Fruit fly (Drosophila melanogaster) whole organism, wandering third instar larva: Measurements from ENCODE around the gene Rox8.

Source experiments
- CG9705 ChIP-seq: fragments of 200-800 bp; sonication (Bioruptor generic); optimal IDR thresholded peaks from 2 replicates; lab custom pipeline; 2018; ENCODE audit warnings: missing biosample characterization, mild to moderate bottlenecking, missing genetic modification characterization
- CrebA ChIP-seq: fragments of 200-800 bp; sonication (Bioruptor generic); optimal IDR thresholded peaks from 2 replicates; lab custom pipeline; 2016; ENCODE audit warnings: missing biosample characterization, mild to moderate bottlenecking, missing genetic modification characterization, borderline replicate concordance
- Dfd ChIP-seq: fragments of >200 bp; optimal IDR thresholded peaks from 2 replicates; lab custom pipeline; 2017; ENCODE audit warnings: missing biosample characterization, missing genetic modification characterization
- Dif ChIP-seq: fragments of 200-275, 200-300 bp; sonication (Bioruptor generic); optimal IDR thresholded peaks from 2 replicates; lab custom pipeline; 2018; ENCODE audit warnings: missing biosample characterization, missing genetic modification characterization; ENCODE audit not compliant: partially characterized antibody
- GATAd ChIP-seq: sonication (Bioruptor generic); optimal IDR thresholded peaks from 2 replicates; lab custom pipeline; 2016; ENCODE audit warnings: missing biosample characterization, missing genetic modification characterization
- HLH106 ChIP-seq: fragments of 200-800 bp; optimal IDR thresholded peaks from 3 replicates; lab custom pipeline; 2019; ENCODE audit warnings: missing biosample characterization, mild to moderate bottlenecking, missing genetic modification characterization, moderate library complexity
- Hnf4 ChIP-seq: fragments of 200-800 bp; sonication (Bioruptor generic); optimal IDR thresholded peaks from 2 replicates; lab custom pipeline; 2016; ENCODE audit warnings: missing biosample characterization, mild to moderate bottlenecking, missing genetic modification characterization
- Hr78 ChIP-seq: fragments of >200 bp; optimal IDR thresholded peaks from 2 replicates; lab custom pipeline; 2017; ENCODE audit warnings: missing biosample characterization, missing genetic modification characterization
- Hr83 ChIP-seq: fragments of 200-300 bp; sonication (Bioruptor generic); optimal IDR thresholded peaks from 2 replicates; lab custom pipeline; 2016; ENCODE audit warnings: missing biosample characterization, mild to moderate bottlenecking, missing genetic modification characterization, moderate library complexity; ENCODE audit not compliant: poor library complexity, severe bottlenecking
- Jra ChIP-seq: sonication (Bioruptor generic); optimal IDR thresholded peaks from 2 replicates; lab custom pipeline; 2016; ENCODE audit warnings: missing biosample characterization, missing genetic modification characterization
- Mio ChIP-seq: sonication (Bioruptor generic); optimal IDR thresholded peaks from 2 replicates; lab custom pipeline; 2016; ENCODE audit warnings: missing biosample characterization, missing genetic modification characterization
- Myc ChIP-seq: fragments of >200 bp; optimal IDR thresholded peaks from 2 replicates; lab custom pipeline; 2017
- N ChIP-seq: fragments of >200 bp; optimal IDR thresholded peaks from 2 replicates; lab custom pipeline; 2018; ENCODE audit warnings: missing biosample characterization, missing external identifiers, missing genetic modification characterization
- OdsH ChIP-seq: fragments of 200-800 bp; sonication (Bioruptor generic); optimal IDR thresholded peaks from 2 replicates; lab custom pipeline; 2016; ENCODE audit warnings: missing biosample characterization, mild to moderate bottlenecking, missing genetic modification characterization
- Rel ChIP-seq, 2 experiments: fragments of 200-800 bp; sonication (Bioruptor generic) in 1 of 2; optimal IDR thresholded peaks; 2 replicates in 1 of 2; 3 replicates in 1 of 2; lab custom pipeline; 2016 to 2019; ENCODE audit warnings: mild to moderate bottlenecking in 2 of 2, missing biosample characterization in 2 of 2, missing genetic modification characterization in 2 of 2, moderate library complexity in 1 of 2
- Sp1 ChIP-seq: fragments of 200-800 bp; sonication (Bioruptor generic); optimal IDR thresholded peaks from 3 replicates; lab custom pipeline; 2019; ENCODE audit warnings: missing biosample characterization, mild to moderate bottlenecking, missing genetic modification characterization, moderate library complexity
- Vsx2 ChIP-seq: fragments of 200-300, 225-300 bp; sonication (Bioruptor generic); optimal IDR thresholded peaks from 2 replicates; lab custom pipeline; 2018; ENCODE audit warnings: missing biosample characterization, missing genetic modification characterization; ENCODE audit not compliant: partially characterized antibody
- br ChIP-seq: fragments of 200-800 bp; sonication (Bioruptor generic); optimal IDR thresholded peaks from 2 replicates; lab custom pipeline; 2016; ENCODE audit warnings: missing biosample characterization, missing genetic modification characterization
- brk ChIP-seq: fragments of 200-800 bp; sonication (Bioruptor generic); optimal IDR thresholded peaks from 2 replicates; lab custom pipeline; 2016; ENCODE audit warnings: missing biosample characterization, mild to moderate bottlenecking, missing genetic modification characterization
- dmrt93B ChIP-seq: fragments of 200-800 bp; sonication (Bioruptor generic); optimal IDR thresholded peaks from 2 replicates; lab custom pipeline; 2018; ENCODE audit warnings: missing biosample characterization, mild to moderate bottlenecking, missing genetic modification characterization
- dsf ChIP-seq: sonication (Bioruptor generic); optimal IDR thresholded peaks from 2 replicates; lab custom pipeline; 2016; ENCODE audit warnings: missing biosample characterization, missing genetic modification characterization, borderline replicate concordance
- ey ChIP-seq: fragments of 200-800 bp; sonication (Bioruptor generic); optimal IDR thresholded peaks from 2 replicates; lab custom pipeline; 2016; ENCODE audit warnings: missing biosample characterization, missing genetic modification characterization
- foxo ChIP-seq, 2 experiments: fragments of 200-800 bp; sonication (Bioruptor generic); optimal IDR thresholded peaks; 2 replicates in 1 of 2; 3 replicates in 1 of 2; lab custom pipeline; 2016 to 2017; ENCODE audit warnings: missing biosample characterization in 2 of 2, missing genetic modification characterization in 2 of 2
- fru ChIP-seq: fragments of 200-800 bp; sonication (Bioruptor generic); optimal IDR thresholded peaks from 3 replicates; lab custom pipeline; 2016; ENCODE audit warnings: missing biosample characterization, mild to moderate bottlenecking, missing genetic modification characterization
- h ChIP-seq: fragments of 200-800 bp; sonication (Bioruptor generic); optimal IDR thresholded peaks from 3 replicates; lab custom pipeline; 2016; ENCODE audit warnings: missing biosample characterization, mild to moderate bottlenecking, missing genetic modification characterization
- jim ChIP-seq: fragments of 175-275, 200-325 bp; sonication (Bioruptor generic); optimal IDR thresholded peaks from 2 replicates; lab custom pipeline; 2016; ENCODE audit warnings: missing biosample characterization, mild to moderate bottlenecking, missing genetic modification characterization
- lola ChIP-seq: fragments of >200 bp; optimal IDR thresholded peaks from 2 replicates; lab custom pipeline; 2017; ENCODE audit warnings: missing biosample characterization, missing genetic modification characterization
- pan ChIP-seq: fragments of >200 bp; optimal IDR thresholded peaks from 2 replicates; lab custom pipeline; 2017
- sage ChIP-seq: fragments of 200-800 bp; sonication (Bioruptor generic); optimal IDR thresholded peaks from 2 replicates; lab custom pipeline; 2016; ENCODE audit warnings: missing biosample characterization, mild to moderate bottlenecking, missing genetic modification characterization
- sv ChIP-seq: fragments of 200-800 bp; sonication (Bioruptor generic); optimal IDR thresholded peaks from 3 replicates; lab custom pipeline; 2016; ENCODE audit warnings: missing biosample characterization, missing genetic modification characterization
- usp ChIP-seq: fragments of >200 bp; optimal IDR thresholded peaks from 2 replicates; lab custom pipeline; 2017; ENCODE audit warnings: missing biosample characterization, missing genetic modification characterization
- woc ChIP-seq: sonication (Bioruptor generic); optimal IDR thresholded peaks from 2 replicates; lab custom pipeline; 2016; ENCODE audit warnings: missing biosample characterization, mild to moderate bottlenecking, missing genetic modification characterization

Gene Rox8

dm6 chr3R:24068830-24069229 lies 20.8 kb upstream of the Rox8 start:
- TF ChIP-seq Myc (lab: Kevin White, UChicago) (no peak), Dif (GFP tag; lab: Kevin White, UChicago) (no peak), pan (lab: Kevin White, UChicago) (no peak), Hnf4 (GFP tag; lab: Kevin White, UChicago) (no peak)

dm6 chr3R:24065718-24066117 lies 17.7 kb upstream of the Rox8 start:
- no peak for TF ChIP-seq dmrt93B (GFP tag; lab: Kevin White, UChicago)

- TF ChIP-seq sv (GFP tag; lab: Kevin White, UChicago), result peak; percentile 0
- peak; percentile 47 for TF ChIP-seq HLH106
- peak; percentile 63 for TF ChIP-seq Jra (GFP tag; lab: Kevin White, UChicago)
- peak; percentile 35 for TF ChIP-seq OdsH (GFP tag; lab: Kevin White, UChicago)
- peak; percentile 96 for TF ChIP-seq Hr83
- TF ChIP-seq h (GFP tag; lab: Kevin White, UChicago), result no peak
- peak; percentile 62 for TF ChIP-seq jim (GFP tag; lab: Kevin White, UChicago)
- TF ChIP-seq CG9705 (GFP tag; lab: Kevin White, UChicago), result peak; percentile 49
- peak; percentile 14 for TF ChIP-seq ey (GFP tag; lab: Kevin White, UChicago)
- no peak for TF ChIP-seq fru (GFP tag; lab: Kevin White, UChicago)
- peak; percentile 36 for TF ChIP-seq woc (GFP tag; lab: Kevin White, UChicago)
- TF ChIP-seq, all 38 proteins: peak for 9
Observed at dm6 chr3R:24058041-24058440, 10.0 kb upstream of the Rox8 start, which contains the start of gene SMC1. TSS of gene SMC1 (plus strand) at chr3R:24058287.

dm6 chr3R:24057188-24057587 lies 9.1 kb upstream of the Rox8 start, which contains the start of gene Hsp68:
TSS of gene Hsp68 (minus strand) at chr3R:24057310.
- TF ChIP-seq GATAd (no peak), Sp1 (peak; percentile 24), N (GFP tag; lab: Kevin White, UChicago) (no peak), ey (GFP tag; lab: Kevin White, UChicago) (no peak), Rel (GFP tag; optimal IDR thresholded peaks at IDR 0.05; lab: Kevin White, UChicago) (no peak), Rel (tag; optimal IDR thresholded peaks at IDR 0.05; lab: Kevin White, UChicago) (peak; percentile 60), Mio (GFP tag; lab: Kevin White, UChicago) (no peak), HLH106 (no peak), sv (GFP tag; lab: Kevin White, UChicago) (no peak), OdsH (GFP tag; lab: Kevin White, UChicago) (no peak), dsf (no peak), foxo (GFP tag; optimal IDR thresholded peaks at IDR 0.05; lab: Kevin White, UChicago) (no peak), Vsx2 (no peak), Hr78 (GFP tag; lab: Kevin White, UChicago) (no peak), br (GFP tag; lab: Kevin White, UChicago) (no peak), CG9705 (GFP tag; lab: Kevin White, UChicago) (no peak), woc (GFP tag; lab: Kevin White, UChicago) (no peak), jim (GFP tag; lab: Kevin White, UChicago) (no peak), Myc (lab: Kevin White, UChicago) (peak; percentile 17), usp (GFP tag; lab: Kevin White, UChicago) (no peak), lola (no peak), Dif (GFP tag; lab: Kevin White, UChicago) (no peak), fru (GFP tag; lab: Kevin White, UChicago) (no peak), sage (GFP tag; lab: Kevin White, UChicago) (no peak), Dfd (GFP tag; lab: Kevin White, UChicago) (no peak), CrebA (GFP tag; lab: Kevin White, UChicago) (no peak), brk (no peak)
- TF ChIP-seq, all 38 proteins: peak for 3

dm6 chr3R:24054227-24054626 lies 6.2 kb upstream of the Rox8 start, which contains the start of gene CG6000:
TSS of gene CG6000 (plus strand) at chr3R:24054391.
- TF ChIP-seq Myc (lab: Kevin White, UChicago), result peak; percentile 34
- TF ChIP-seq dsf, result no peak
